Fruit fly (Drosophila melanogaster) whole organism, adult: ENCODE measurements around the gene amos.

Source experiments
- CG14711 ChIP-seq: fragments of 200-800 bp; sonication (Bioruptor generic); optimal IDR thresholded peaks from 2 replicates; lab custom pipeline; 2018; ENCODE audit warnings: missing biosample characterization, mild to moderate bottlenecking, missing genetic modification characterization, moderate library complexity
- CG1620 ChIP-seq: fragments of 200-800 bp; sonication (Bioruptor generic); optimal IDR thresholded peaks from 2 replicates; lab custom pipeline; 2016; ENCODE audit warnings: missing biosample characterization, missing genetic modification characterization
- CG5204 ChIP-seq: fragments of 200-800 bp; sonication (Bioruptor generic); optimal IDR thresholded peaks from 2 replicates; lab custom pipeline; 2016; ENCODE audit warnings: missing biosample characterization, missing genetic modification characterization
- CG7101 ChIP-seq: fragments of 200-800 bp; sonication (Bioruptor generic); optimal IDR thresholded peaks from 2 replicates; lab custom pipeline; 2018; ENCODE audit warnings: missing biosample characterization, mild to moderate bottlenecking, missing genetic modification characterization, moderate library complexity
- Clk ChIP-seq: fragments of 200-800 bp; sonication (Bioruptor generic); optimal IDR thresholded peaks from 2 replicates; lab custom pipeline; 2017; ENCODE audit warnings: missing biosample characterization, missing genetic modification characterization
- Mnt ChIP-seq: fragments of 200-800 bp; sonication (Bioruptor generic); optimal IDR thresholded peaks from 2 replicates; lab custom pipeline; 2016; ENCODE audit warnings: missing biosample characterization, mild to moderate bottlenecking, missing genetic modification characterization
- cnc ChIP-seq, 2 experiments: fragments of >200 bp; optimal IDR thresholded peaks; 2 replicates each; lab custom pipeline; 2017
- kay ChIP-seq: fragments of 200-800 bp; sonication (Bioruptor generic); peaks from one replicate; lab custom pipeline; 2016; ENCODE audit warnings: missing biosample characterization, missing genetic modification characterization, borderline replicate concordance
- ovo ChIP-seq: fragments of 200-800 bp; sonication (Bioruptor generic); optimal IDR thresholded peaks from 2 replicates; lab custom pipeline; 2016; ENCODE audit warnings: missing biosample characterization, missing genetic modification characterization
- tj ChIP-seq: fragments of 200-800 bp; sonication (Bioruptor generic); optimal IDR thresholded peaks from 3 replicates; lab custom pipeline; 2017; ENCODE audit warnings: missing biosample characterization, mild to moderate bottlenecking, missing genetic modification characterization, moderate library complexity
- toe ChIP-seq: fragments of 200-800 bp; sonication (Bioruptor generic); optimal IDR thresholded peaks from 2 replicates; lab custom pipeline; 2016; ENCODE audit warnings: missing biosample characterization, missing genetic modification characterization

- TF ChIP-seq cnc (optimal IDR thresholded peaks at IDR 0.05; lab: Kevin White, UChicago) (no peak), CG1620 (GFP tag; lab: Kevin White, UChicago) (no peak), kay (GFP tag; lab: Kevin White, UChicago) (peak; percentile 70), CG14711 (peak; percentile 65), CG5204 (GFP tag; lab: Kevin White, UChicago) (peak; percentile 27), toe (GFP tag; lab: Kevin White, UChicago) (no peak), tj (GFP tag; lab: Kevin White, UChicago) (peak; percentile 23), Clk (GFP tag; lab: Kevin White, UChicago) (no peak), Mnt (GFP tag; lab: Kevin White, UChicago) (no peak), ovo (no peak), CG7101 (tag; lab: Kevin White, UChicago) (peak; percentile 66)
Measured at dm6 chr2L:18557965-18558537, 38.7 kb downstream of the amos start.
